Worm (Caenorhabditis elegans) whole organism, L4/young adult: ENCODE data around the gene rabr-4.

Experiments
- W03F9.2 ChIP-seq: fragments of 150-350 bp; optimal IDR thresholded peaks from 2 replicates; lab custom pipeline; 2014; ENCODE audit warnings: missing biosample characterization, missing genetic modification characterization
- dao-5 ChIP-seq: sonication (generic microtip); optimal IDR thresholded peaks from 2 replicates; lab custom pipeline; 2016; ENCODE audit warnings: missing genotype, missing genetic modification characterization, moderate library complexity, missing compliant biosample characterization
- him-1 ChIP-seq: sonication (generic microtip); optimal IDR thresholded peaks from 2 replicates; lab custom pipeline; 2016; ENCODE audit warnings: missing genotype, missing genetic modification reagents, missing genetic modification characterization, missing compliant biosample characterization

The rabr-4 gene

ce11 chrV:16175227-16175626 lies 19.5 kb upstream of the rabr-4 start:
- TF ChIP-seq dao-5 (tag; lab: Kevin White, UChicago): no peak
- no peak for TF ChIP-seq W03F9.2 (tag; lab: Kevin White, UChicago)
- no peak for TF ChIP-seq him-1

- TF ChIP-seq dao-5 (tag; lab: Kevin White, UChicago): no peak
- TF ChIP-seq him-1: no peak
- no peak for TF ChIP-seq W03F9.2 (tag; lab: Kevin White, UChicago)
Observed at ce11 chrV:16175757-16176156, 19.0 kb upstream of the rabr-4 start, which contains the start of gene cyp-33D1. Gene cyp-33D1, minus strand, starts transcription at chrV:16175857.

ce11 chrV:16180350-16180749 lies 14.4 kb upstream of the rabr-4 start, which contains the start of gene str-106:
Gene str-106, plus strand, starts transcription at chrV:16180650.
- TF ChIP-seq him-1 (no peak), W03F9.2 (tag; lab: Kevin White, UChicago) (no peak), dao-5 (tag; lab: Kevin White, UChicago) (no peak)

ce11 chrV:16182110-16182509 lies 12.6 kb upstream of the rabr-4 start, which contains the start of gene srz-13:
Gene srz-13, plus strand, starts transcription at chrV:16182410.
- TF ChIP-seq him-1 (no peak), dao-5 (tag; lab: Kevin White, UChicago) (no peak), W03F9.2 (tag; lab: Kevin White, UChicago) (no peak)

- TF ChIP-seq W03F9.2 (tag; lab: Kevin White, UChicago) (no peak), him-1 (no peak), dao-5 (tag; lab: Kevin White, UChicago) (no peak)
Observed at ce11 chrV:16182918-16183317, 11.8 kb upstream of the rabr-4 start, which contains the start of gene srh-277. Gene srh-277, plus strand, starts transcription at chrV:16183218.

ce11 chrV:16183357-16183756 lies 11.4 kb upstream of the rabr-4 start, which contains the start of gene srz-14:
Gene srz-14, plus strand, starts transcription at chrV:16183657.
- TF ChIP-seq dao-5 (tag; lab: Kevin White, UChicago) (no peak), W03F9.2 (tag; lab: Kevin White, UChicago) (no peak), him-1 (no peak)

- TF ChIP-seq him-1 (no peak), W03F9.2 (tag; lab: Kevin White, UChicago) (no peak), dao-5 (tag; lab: Kevin White, UChicago) (no peak)
Observed at ce11 chrV:16190485-16190884, 4.3 kb upstream of the rabr-4 start, which contains the start of gene srh-281. Gene srh-281, plus strand, starts transcription at chrV:16190785.

ce11 chrV:16192114-16192513 lies 2.6 kb upstream of the rabr-4 start, which contains the start of gene srh-279:
Gene srh-279, plus strand, starts transcription at chrV:16192414.
- no peak for TF ChIP-seq him-1

- no peak for TF ChIP-seq dao-5 (tag; lab: Kevin White, UChicago)
- no peak for TF ChIP-seq W03F9.2 (tag; lab: Kevin White, UChicago)
- no peak for TF ChIP-seq him-1
Observed at ce11 chrV:16195379-16195778, 640 bp downstream of the rabr-4 start, which contains the start of gene rabr-3. Gene rabr-3, plus strand, starts transcription at chrV:16195679.

ce11 chrV:16198016-16198415 lies 3.3 kb downstream of the rabr-4 start, which contains the start of gene F11A5.5:
Gene F11A5.5, plus strand, starts transcription at chrV:16198316.
- TF ChIP-seq dao-5 (tag; lab: Kevin White, UChicago) (no peak), him-1 (no peak), W03F9.2 (tag; lab: Kevin White, UChicago) (no peak)

- no peak for TF ChIP-seq W03F9.2 (tag; lab: Kevin White, UChicago)
- TF ChIP-seq dao-5 (tag; lab: Kevin White, UChicago): no peak
- TF ChIP-seq him-1: no peak
Observed at ce11 chrV:16201730-16202129, 7.0 kb downstream of the rabr-4 start, which contains the start of gene F11A5.17. Gene F11A5.17, plus strand, starts transcription at chrV:16202030.

- TF ChIP-seq W03F9.2 (tag; lab: Kevin White, UChicago) (no peak), him-1 (no peak), dao-5 (tag; lab: Kevin White, UChicago) (no peak)
Observed at ce11 chrV:16202618-16203017, 7.9 kb downstream of the rabr-4 start, which contains the start of gene F11A5.18. Gene F11A5.18, plus strand, starts transcription at chrV:16202918.

- TF ChIP-seq W03F9.2 (tag; lab: Kevin White, UChicago) (no peak), dao-5 (tag; lab: Kevin White, UChicago) (no peak), him-1 (no peak)
Observed at ce11 chrV:16204888-16205287, 10.1 kb downstream of the rabr-4 start, which contains the start of gene irld-26. Gene irld-26, plus strand, starts transcription at chrV:16205188.

- TF ChIP-seq him-1 (no peak), dao-5 (tag; lab: Kevin White, UChicago) (no peak), W03F9.2 (tag; lab: Kevin White, UChicago) (no peak)
Observed at ce11 chrV:16209837-16210236, 15.1 kb downstream of the rabr-4 start, which contains the start of gene oac-15. Gene oac-15, minus strand, starts transcription at chrV:16209937.
